Fruit fly (Drosophila melanogaster) whole organism, embryonic: Measurements from ENCODE around the gene qm.

Experiments
- Asciz ChIP-seq: fragments of 200-800 bp; sonication (Bioruptor generic); optimal IDR thresholded peaks from 2 replicates; lab custom pipeline; 2017; ENCODE audit warnings: missing biosample characterization, mild to moderate bottlenecking, missing genetic modification characterization, missing genetic modification reagents
- BtbVII ChIP-seq: fragments of 200-800 bp; sonication (Bioruptor generic); optimal IDR thresholded peaks from 3 replicates; lab custom pipeline; 2017; ENCODE audit warnings: missing biosample characterization, mild to moderate bottlenecking, missing genetic modification characterization
- CG12942 ChIP-seq: fragments of 200-800 bp; sonication (Bioruptor generic); optimal IDR thresholded peaks from 3 replicates; lab custom pipeline; 2016; ENCODE audit warnings: missing biosample characterization, missing genetic modification characterization
- CG14441 ChIP-seq: fragments of 200-800 bp; sonication (Bioruptor generic); IDR thresholded peaks from 2 replicates; pipeline ENCODE4 v1.3.6; 2022; ENCODE audit warnings: missing biosample characterization, missing genetic modification characterization
- CG15073 ChIP-seq: fragments of 200-800 bp; sonication (Bioruptor generic); optimal IDR thresholded peaks from 2 replicates; lab custom pipeline; 2016; ENCODE audit warnings: missing biosample characterization, missing genetic modification characterization
- CG15479 ChIP-seq: fragments of 200-800 bp; sonication (Bioruptor generic); optimal IDR thresholded peaks from 3 replicates; lab custom pipeline; 2019; ENCODE audit warnings: missing biosample characterization, mild to moderate bottlenecking, missing genetic modification characterization, moderate library complexity
- CG16813 ChIP-seq: fragments of 200-800 bp; sonication (Bioruptor generic); IDR thresholded peaks from 3 replicates; pipeline ENCODE4 v1.3.6; 2022; ENCODE audit warnings: missing biosample characterization, missing genetic modification characterization; ENCODE audit not compliant: partially characterized antibody
- CG17802 ChIP-seq: fragments of 200-800 bp; sonication (Bioruptor generic); optimal IDR thresholded peaks from 2 replicates; lab custom pipeline; 2018; ENCODE audit warnings: missing biosample characterization, mild to moderate bottlenecking, missing genetic modification characterization, moderate library complexity
- CG1792 ChIP-seq: fragments of 200-800 bp; sonication (Bioruptor generic); optimal IDR thresholded peaks from 2 replicates; lab custom pipeline; 2016; ENCODE audit warnings: missing biosample characterization, missing genetic modification characterization
- CG2199 ChIP-seq: fragments of 200-800 bp; sonication (Bioruptor generic); IDR thresholded peaks from 3 replicates; pipeline ENCODE4 v1.3.6; 2022; ENCODE audit warnings: missing biosample characterization, missing genetic modification characterization
- CG2678 ChIP-seq: fragments of 200-800 bp; sonication (Bioruptor generic); optimal IDR thresholded peaks from 3 replicates; lab custom pipeline; 2019; ENCODE audit warnings: missing biosample characterization, mild to moderate bottlenecking, missing genetic modification characterization, moderate library complexity
- CG30403 ChIP-seq: fragments of 200-800 bp; sonication (Bioruptor generic); optimal IDR thresholded peaks from 3 replicates; lab custom pipeline; 2016; ENCODE audit warnings: missing biosample characterization, missing genetic modification characterization
- CG3847 ChIP-seq: fragments of 200-800 bp; sonication (Bioruptor generic); IDR thresholded peaks from 2 replicates; pipeline ENCODE4 v1.3.6; 2022; ENCODE audit warnings: missing biosample characterization, missing genetic modification characterization
- CG43689 ChIP-seq: fragments of 200-800 bp; sonication (Bioruptor generic); IDR thresholded peaks from 2 replicates; pipeline ENCODE4 v1.3.6; 2022; ENCODE audit warnings: missing biosample characterization, missing genetic modification characterization
- CG6791 ChIP-seq: fragments of 200-800 bp; sonication (Bioruptor generic); IDR thresholded peaks from 3 replicates; pipeline ENCODE4 v1.3.6; 2022; ENCODE audit warnings: missing biosample characterization, missing genetic modification characterization; ENCODE audit not compliant: partially characterized antibody
- CG7271 ChIP-seq: fragments of 200-800 bp; sonication (Bioruptor generic); optimal IDR thresholded peaks from 2 replicates; lab custom pipeline; 2018; ENCODE audit warnings: missing biosample characterization, mild to moderate bottlenecking, missing genetic modification characterization, moderate library complexity
- CG7357 ChIP-seq: fragments of 200-800 bp; sonication (Bioruptor generic); IDR thresholded peaks from 3 replicates; pipeline ENCODE4 v1.3.6; 2022; ENCODE audit warnings: missing biosample characterization, missing genetic modification characterization
- CG7839 ChIP-seq: fragments of 200-800 bp; sonication (Bioruptor generic); optimal IDR thresholded peaks from 3 replicates; lab custom pipeline; 2018; ENCODE audit warnings: missing biosample characterization, mild to moderate bottlenecking, missing genetic modification characterization, moderate library complexity
- CG8944 ChIP-seq: fragments of 200-800 bp; sonication (Bioruptor generic); optimal IDR thresholded peaks from 3 replicates; lab custom pipeline; 2016; ENCODE audit warnings: missing biosample characterization, missing genetic modification characterization
- Dref ChIP-seq: fragments of 200-800 bp; sonication (Bioruptor generic); IDR thresholded peaks from 2 replicates; pipeline ENCODE4 v1.3.6; 2022; ENCODE audit warnings: missing biosample characterization, missing genetic modification characterization
- Gug ChIP-seq: fragments of 200-800 bp; sonication (Bioruptor generic); IDR thresholded peaks from 4 replicates; pipeline ENCODE4 v1.3.6; 2022; ENCODE audit warnings: missing biosample characterization, missing genetic modification characterization
- HLH54F ChIP-seq: fragments of 200-800 bp; sonication (Bioruptor generic); optimal IDR thresholded peaks from 3 replicates; lab custom pipeline; 2016; ENCODE audit warnings: missing biosample characterization, missing genetic modification characterization
- HmgZ ChIP-seq: fragments of 200-800 bp; sonication (Bioruptor generic); optimal IDR thresholded peaks from 2 replicates; lab custom pipeline; 2018; ENCODE audit warnings: missing biosample characterization, mild to moderate bottlenecking, missing genetic modification characterization
- MESR4 ChIP-seq: fragments of 200-800 bp; sonication (Bioruptor generic); optimal IDR thresholded peaks from 2 replicates; lab custom pipeline; 2018; ENCODE audit warnings: missing biosample characterization, mild to moderate bottlenecking, missing genetic modification characterization, moderate library complexity
- Mes4 ChIP-seq: fragments of 200-800 bp; sonication (Bioruptor generic); optimal IDR thresholded peaks from 2 replicates; lab custom pipeline; 2016; ENCODE audit warnings: missing biosample characterization, missing genetic modification characterization
- NK7.1 ChIP-seq: fragments of 200-800 bp; sonication (Bioruptor generic); optimal IDR thresholded peaks from 3 replicates; lab custom pipeline; 2016; ENCODE audit warnings: missing biosample characterization, missing genetic modification characterization
- Poxn ChIP-seq: fragments of 200-800 bp; sonication (Bioruptor generic); IDR thresholded peaks from 2 replicates; pipeline ENCODE4 v1.3.6; 2022; ENCODE audit warnings: missing biosample characterization, missing genetic modification characterization
- Rfx ChIP-seq: fragments of 200-800 bp; sonication (Bioruptor generic); IDR thresholded peaks from 2 replicates; pipeline ENCODE4 v1.3.6; 2022; ENCODE audit warnings: missing biosample characterization, missing genetic modification characterization
- YL-1 ChIP-seq: fragments of 200-800 bp; sonication (Bioruptor generic); optimal IDR thresholded peaks from 3 replicates; lab custom pipeline; 2017; ENCODE audit warnings: missing biosample characterization, mild to moderate bottlenecking, missing genetic modification characterization
- ase ChIP-seq: fragments of 200-800 bp; sonication (Bioruptor generic); IDR thresholded peaks from 3 replicates; pipeline ENCODE4 v1.3.6; 2022; ENCODE audit warnings: missing biosample characterization, missing genetic modification characterization
- ato ChIP-seq: fragments of 200-800 bp; sonication (Bioruptor generic); IDR thresholded peaks from 2 replicates; pipeline ENCODE4 v1.3.6; 2022; ENCODE audit warnings: missing biosample characterization, missing genetic modification characterization; ENCODE audit not compliant: partially characterized antibody
- fd96Cb ChIP-seq: fragments of 200-800 bp; sonication (Bioruptor generic); optimal IDR thresholded peaks from 2 replicates; lab custom pipeline; 2018; ENCODE audit warnings: missing biosample characterization, mild to moderate bottlenecking, missing genetic modification characterization, moderate library complexity
- gcm ChIP-seq: fragments of 200-800 bp; sonication (Bioruptor generic); optimal IDR thresholded peaks from 2 replicates; lab custom pipeline; 2019; ENCODE audit warnings: missing biosample characterization, mild to moderate bottlenecking, missing genetic modification characterization, moderate library complexity
- gfzf ChIP-seq: fragments of 200-800 bp; sonication (Bioruptor generic); optimal IDR thresholded peaks from 2 replicates; lab custom pipeline; 2016; ENCODE audit warnings: missing biosample characterization, mild to moderate bottlenecking, missing genetic modification characterization, moderate library complexity
- kah ChIP-seq: fragments of 200-800 bp; sonication (Bioruptor generic); optimal IDR thresholded peaks from 2 replicates; lab custom pipeline; 2018; ENCODE audit warnings: missing biosample characterization, mild to moderate bottlenecking, missing genetic modification characterization
- klu ChIP-seq: fragments of 200-800 bp; sonication (Bioruptor generic); IDR thresholded peaks from 2 replicates; pipeline ENCODE4 v1.3.6; 2022; ENCODE audit warnings: missing biosample characterization, missing genetic modification characterization
- lmd ChIP-seq: fragments of 200-800 bp; sonication (Bioruptor generic); IDR thresholded peaks from 2 replicates; pipeline ENCODE4 v1.3.6; 2022; ENCODE audit warnings: missing biosample characterization, missing genetic modification characterization
- nerfin-2 ChIP-seq: fragments of 200-800 bp; sonication (Bioruptor generic); IDR thresholded peaks from 2 replicates; pipeline ENCODE4 v1.3.6; 2022; ENCODE audit warnings: missing biosample characterization, missing genetic modification characterization; ENCODE audit not compliant: partially characterized antibody
- otp ChIP-seq: fragments of 200-800 bp; sonication (Bioruptor generic); IDR thresholded peaks from 3 replicates; pipeline ENCODE4, ENCODE4 v1.3.6; 2022; ENCODE audit warnings: missing biosample characterization, missing genetic modification characterization
- pan ChIP-seq, 4 experiments: fragments of >200 bp in 3 of 4; fragments of 200-800 bp in 1 of 4; sonication (Bioruptor generic) in 1 of 4; optimal IDR thresholded peaks in 3 of 4; IDR thresholded peaks in 1 of 4; 2 replicates each; pipeline versions ENCODE4 v1.3.6 to Lab custom; 2017 to 2022; ENCODE audit warnings: missing biosample characterization in 2 of 4, missing genetic modification characterization in 2 of 4, mixed read lengths in 1 of 4
- pho ChIP-seq: fragments of 200-800 bp; sonication (Bioruptor generic); optimal IDR thresholded peaks from 2 replicates; lab custom pipeline; 2016; ENCODE audit warnings: missing biosample characterization, missing genetic modification characterization
- prd ChIP-seq, 3 experiments: fragments of >200 bp in 2 of 3; fragments of 200-800 bp in 1 of 3; sonication (Bioruptor generic) in 1 of 3; optimal IDR thresholded peaks in 2 of 3; IDR thresholded peaks in 1 of 3; 2 replicates in 2 of 3; 3 replicates in 1 of 3; pipeline versions ENCODE4 v1.3.6 to Lab custom; 2017 to 2022; ENCODE audit warnings: missing biosample characterization in 1 of 3, missing genetic modification characterization in 1 of 3
- sd ChIP-seq: fragments of 200-800 bp; sonication (Bioruptor generic); optimal IDR thresholded peaks from 3 replicates; lab custom pipeline; 2018; ENCODE audit warnings: missing biosample characterization, mild to moderate bottlenecking, missing genetic modification characterization, moderate library complexity
- shn ChIP-seq: fragments of 200-800 bp; sonication (Bioruptor generic); optimal IDR thresholded peaks from 3 replicates; lab custom pipeline; 2016; ENCODE audit warnings: missing biosample characterization, missing genetic modification characterization
- sima ChIP-seq: fragments of 200-800 bp; sonication (Bioruptor generic); optimal IDR thresholded peaks from 2 replicates; lab custom pipeline; 2016; ENCODE audit warnings: missing biosample characterization, missing genetic modification characterization
- sob ChIP-seq: fragments of 200-800 bp; sonication (Bioruptor generic); IDR thresholded peaks from 2 replicates; pipeline ENCODE4 v1.3.6; 2022; ENCODE audit warnings: missing biosample characterization, missing genetic modification characterization
- tap ChIP-seq: fragments of 200-800 bp; optimal IDR thresholded peaks from 3 replicates; lab custom pipeline; 2019; ENCODE audit warnings: missing biosample characterization, mild to moderate bottlenecking, missing genetic modification characterization, moderate library complexity
- trh ChIP-seq: fragments of 200-800 bp; sonication (Bioruptor generic); optimal IDR thresholded peaks from 2 replicates; lab custom pipeline; 2016; ENCODE audit warnings: missing biosample characterization, missing genetic modification characterization
- wek ChIP-seq: fragments of 200-800 bp; sonication (Bioruptor generic); optimal IDR thresholded peaks from 3 replicates; lab custom pipeline; 2018; ENCODE audit warnings: missing biosample characterization, mild to moderate bottlenecking, missing genetic modification characterization, moderate library complexity
- zfh1 ChIP-seq: fragments of 200-800 bp; sonication (Bioruptor generic); IDR thresholded peaks from 3 replicates; pipeline ENCODE4 v1.3.6; 2022; ENCODE audit warnings: missing biosample characterization, missing genetic modification characterization

qm gene

DNA sequence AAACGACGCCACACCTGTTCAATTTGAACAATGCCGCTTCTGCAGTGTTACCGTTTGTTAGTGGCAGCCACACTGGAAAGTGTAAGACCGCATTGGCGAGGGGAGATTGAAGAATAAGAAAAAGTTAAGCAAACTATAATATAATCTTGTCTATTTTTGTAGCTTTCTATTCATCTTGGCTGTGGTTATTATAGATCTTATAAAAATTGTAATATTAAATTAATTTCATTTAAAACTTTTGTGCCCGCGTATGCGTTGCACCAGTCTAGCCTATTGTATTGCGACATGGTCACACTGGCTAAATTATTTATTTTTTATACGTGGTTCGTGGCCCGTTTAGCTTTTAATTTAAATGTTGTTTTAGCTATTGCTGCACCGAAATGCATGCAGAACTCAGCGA lies 24.8 kb upstream of the qm start, which contains the start of the genes RhoGEF4 and Rint1 (continued):
- no peak for TF ChIP-seq CG6791 (GFP tag; lab: Robert Waterston, UW)
- TF ChIP-seq CG7357 (GFP tag; lab: Robert Waterston, UW) = peak; percentile 50; the same call in 1 of the 3 replicates
- no peak for TF ChIP-seq prd (optimal IDR thresholded peaks at IDR 0.05; lab: Kevin White, UChicago)
- peak; percentile 89 for TF ChIP-seq prd (GFP tag; IDR thresholded peaks at IDR 0.05; lab: Robert Waterston, UW)
- peak; percentile 22 for TF ChIP-seq shn
- TF ChIP-seq CG7271 (tag; lab: Kevin White, UChicago) = no peak
- no peak for TF ChIP-seq CG15073 (GFP tag; lab: Kevin White, UChicago)
- TF ChIP-seq tap (tag; lab: Kevin White, UChicago) = peak; percentile 39
- peak; percentile 78 for TF ChIP-seq sob
- peak; percentile 79 for TF ChIP-seq CG14441 (GFP tag; lab: Robert Waterston, UW)
- peak; percentile 34; the same call in 1 of the 3 replicates for TF ChIP-seq CG16813 (GFP tag; lab: Robert Waterston, UW)
- peak; percentile 69 for TF ChIP-seq YL-1
- TF ChIP-seq CG2199 = no peak
- TF ChIP-seq MESR4 (GFP tag; lab: Kevin White, UChicago) = peak; percentile 28
- no peak for TF ChIP-seq sd
- peak; percentile 86 for TF ChIP-seq CG30403 (GFP tag; lab: Kevin White, UChicago)
- no peak for TF ChIP-seq otp
- peak; percentile 48; the same call in 1 of the 2 replicates for TF ChIP-seq klu
- no peak for TF ChIP-seq Asciz (GFP tag; lab: Kevin White, UChicago)
- no peak for TF ChIP-seq CG15479 (GFP tag; lab: Kevin White, UChicago)
- peak; percentile 39 for TF ChIP-seq CG8944 (GFP tag; lab: Kevin White, UChicago)
- no peak for TF ChIP-seq wek (GFP tag; lab: Kevin White, UChicago)
- TF ChIP-seq CG12942 (GFP tag; lab: Kevin White, UChicago) = peak; percentile 64
- TF ChIP-seq Poxn (GFP tag; lab: Robert Waterston, UW) = no peak
- no peak for TF ChIP-seq trh (GFP tag; lab: Kevin White, UChicago)
- TF ChIP-seq CG3847 (GFP tag; lab: Robert Waterston, UW) = peak; percentile 90
- TF ChIP-seq CG2678 = no peak
- no peak for TF ChIP-seq nerfin-2 (GFP tag; lab: Robert Waterston, UW)
- TF ChIP-seq fd96Cb (tag; lab: Kevin White, UChicago) = peak; percentile 43
- TF ChIP-seq CG43689 = no peak
- peak; percentile 44 for TF ChIP-seq pho (GFP tag; lab: Kevin White, UChicago)
- TF ChIP-seq ato = no peak
- peak; percentile 85 for TF ChIP-seq HmgZ
- no peak for TF ChIP-seq NK7.1 (GFP tag; lab: Kevin White, UChicago)
- peak; percentile 81 for TF ChIP-seq gfzf (GFP tag; lab: Kevin White, UChicago)
- no peak for TF ChIP-seq sima (GFP tag; lab: Kevin White, UChicago)
- peak; percentile 58 for TF ChIP-seq gcm (GFP tag; lab: Kevin White, UChicago)
- TF ChIP-seq Dref (GFP tag; lab: Robert Waterston, UW) = peak; percentile 32; the same call in 1 of the 2 replicates
- peak; percentile 12 for TF ChIP-seq CG17802
- no peak for TF ChIP-seq BtbVII (GFP tag; lab: Kevin White, UChicago)
- peak; percentile 8 for TF ChIP-seq Mes4 (GFP tag; lab: Kevin White, UChicago)
- peak; percentile 85 for TF ChIP-seq zfh1 (GFP tag; lab: Robert Waterston, UW)
- TF ChIP-seq pan (optimal IDR thresholded peaks at IDR 0.05; lab: Kevin White, UChicago) = no peak
- peak in 1 of 2 experiments; percentile 74 for TF ChIP-seq pan (GFP tag; optimal IDR thresholded peaks at IDR 0.05 in 1 of 2, IDR thresholded peaks at IDR 0.05 in 1 of 2)
- TF ChIP-seq ase (GFP tag; lab: Robert Waterston, UW) = 0 out of 3 replicates have a peak, but pooled peaks have one; percentile 41
- peak; percentile 85 for TF ChIP-seq Gug (GFP tag; lab: Robert Waterston, UW)
- peak; percentile 72 for TF ChIP-seq CG7839 (tag; lab: Kevin White, UChicago)
- TF ChIP-seq HLH54F (GFP tag; lab: Kevin White, UChicago) = peak; percentile 57
- TF ChIP-seq Rfx (GFP tag; lab: Robert Waterston, UW) = peak; percentile 86
- no peak for TF ChIP-seq CG1792 (GFP tag; lab: Kevin White, UChicago)
- peak; percentile 75 for TF ChIP-seq lmd (GFP tag; lab: Robert Waterston, UW)
- peak; percentile 36 for TF ChIP-seq kah
